Worm (Caenorhabditis elegans): ENCODE data around the gene F13E9.12.

DNA sequence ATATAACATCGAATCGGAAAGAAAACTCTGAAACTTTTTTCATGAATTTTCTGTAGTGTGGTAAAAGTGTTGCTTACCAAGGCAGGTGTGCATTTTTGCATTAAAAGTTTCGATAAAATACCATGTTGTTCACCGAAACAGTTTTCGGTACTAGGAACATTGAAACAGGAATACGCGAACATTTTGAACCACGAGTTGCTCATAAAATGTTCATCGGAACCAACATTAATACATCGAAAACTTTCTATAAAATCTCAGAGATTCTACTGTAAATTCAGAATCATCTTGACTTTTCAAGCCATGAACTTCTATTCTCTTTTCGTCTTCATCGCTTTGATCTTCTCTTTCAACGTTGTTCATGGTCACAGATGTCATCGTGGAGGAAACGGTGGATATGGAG lies 5.8 kb upstream of the F13E9.12 start, which contains the start of gene fipr-15:
- TF ChIP-seq elt-1 (tag; optimal IDR thresholded peaks at IDR 0.05) (no peak), nhr-77 (tag; optimal IDR thresholded peaks at IDR 0.05) (no peak), R02D3.7 (tag; optimal IDR thresholded peaks at IDR 0.05) (no peak), lin-13 (GFP tag; optimal IDR thresholded peaks at IDR 0.05) (no peak), zag-1 (tag; optimal IDR thresholded peaks at IDR 0.05) (no peak)
